Worm (Caenorhabditis elegans) whole organism, L1 larva: Measurements from ENCODE around the gene F20E11.17.

Source experiments
- F16B12.6 ChIP-seq: fragments of 150-350 bp; optimal IDR thresholded peaks from 2 replicates; lab custom pipeline; 2014; ENCODE audit warnings: missing biosample characterization, missing genetic modification characterization
- Y116A8C.19 ChIP-seq: sonication (generic microtip); optimal IDR thresholded peaks from 2 replicates; lab custom pipeline; 2016; ENCODE audit warnings: missing compliant biosample characterization, missing genetic modification characterization, borderline replicate concordance
- aha-1 ChIP-seq: fragments of 150-350 bp; optimal IDR thresholded peaks from 2 replicates; lab custom pipeline; 2014; ENCODE audit warnings: missing biosample characterization, missing genetic modification characterization
- alr-1 ChIP-seq: fragments of 200-800 bp; sonication (Bioruptor generic); optimal IDR thresholded peaks from 2 replicates; lab custom pipeline; 2018; ENCODE audit warnings: borderline replicate concordance, mild to moderate bottlenecking, missing genetic modification characterization, missing compliant biosample characterization
- aly-2 ChIP-seq: fragments of 150-350 bp; optimal IDR thresholded peaks from 2 replicates; lab custom pipeline; 2014; ENCODE audit warnings: missing biosample characterization, missing genetic modification characterization
- blmp-1 ChIP-seq: fragments of 150-350 bp; optimal IDR thresholded peaks from 2 replicates; lab custom pipeline; 2014; ENCODE audit warnings: missing biosample characterization, missing genetic modification characterization
- ceh-8 ChIP-seq: fragments of 200-800 bp; sonication (Bioruptor generic); optimal IDR thresholded peaks from 2 replicates; lab custom pipeline; 2018; ENCODE audit warnings: mild to moderate bottlenecking, missing genetic modification characterization, moderate library complexity, missing compliant biosample characterization
- ces-1 ChIP-seq: fragments of 150-350 bp; optimal IDR thresholded peaks from 2 replicates; lab custom pipeline; 2014; ENCODE audit warnings: missing biosample characterization, missing genetic modification reagents, missing genetic modification characterization
- dsc-1 ChIP-seq: sonication (generic microtip); optimal IDR thresholded peaks from 2 replicates; lab custom pipeline; 2016; ENCODE audit warnings: mild to moderate bottlenecking, missing genetic modification characterization, missing compliant biosample characterization
- efl-1 ChIP-seq, 4 experiments: fragments of 150-350 bp; optimal IDR thresholded peaks in 3 of 4; peaks in 1 of 4; 1 replicate in 1 of 4; 2 replicates in 3 of 4; lab custom pipeline; 2014; ENCODE audit warnings: missing biosample characterization in 2 of 4, missing genetic modification characterization in 2 of 4, missing genetic modification reagents in 2 of 4
- egl-13 ChIP-seq: sonication (generic microtip); optimal IDR thresholded peaks from 2 replicates; lab custom pipeline; 2016; ENCODE audit warnings: missing genotype, missing genetic modification reagents, missing genetic modification characterization, missing compliant biosample characterization
- elt-2 ChIP-seq: sonication (generic microtip); optimal IDR thresholded peaks from 2 replicates; lab custom pipeline; 2016; ENCODE audit warnings: missing genetic modification characterization, mild to moderate bottlenecking, inconsistent platforms, missing compliant biosample characterization, missing genetic modification reagents
- ets-5 ChIP-seq: fragments of 200-800 bp; sonication (Bioruptor generic); IDR thresholded peaks from 2 replicates; pipeline ENCODE4 v1.3.6; 2022; ENCODE audit warnings: missing genetic modification characterization, missing compliant biosample characterization
- fkh-4 ChIP-seq: sonication (generic microtip); optimal IDR thresholded peaks from 2 replicates; lab custom pipeline; 2016; ENCODE audit warnings: missing compliant biosample characterization, missing genetic modification characterization, borderline replicate concordance
- fkh-8 ChIP-seq: sonication (generic microtip); optimal IDR thresholded peaks from 2 replicates; lab custom pipeline; 2016; ENCODE audit warnings: mild to moderate bottlenecking, missing genetic modification characterization, missing compliant biosample characterization
- grh-1 ChIP-seq: fragments of 200-800 bp; sonication (Bioruptor generic); IDR thresholded peaks from 2 replicates; pipeline ENCODE4 v1.3.6; 2022; ENCODE audit warnings: missing genetic modification reagents, missing genetic modification characterization, missing compliant biosample characterization
- hlh-4 ChIP-seq: sonication (generic microtip); optimal IDR thresholded peaks from 2 replicates; lab custom pipeline; 2016; ENCODE audit warnings: mild to moderate bottlenecking, missing genetic modification characterization, missing compliant biosample characterization
- hpl-2 ChIP-seq: fragments of 150-350 bp; optimal IDR thresholded peaks from 2 replicates; lab custom pipeline; 2014; ENCODE audit warnings: missing biosample characterization, missing genetic modification reagents, missing genetic modification characterization
- lin-14 ChIP-seq: fragments of 200-800 bp; sonication (Bioruptor generic); optimal IDR thresholded peaks from 2 replicates; lab custom pipeline; 2018; ENCODE audit warnings: mild to moderate bottlenecking, missing genetic modification characterization, moderate library complexity, missing compliant biosample characterization
- lsy-2 ChIP-seq, 2 experiments: fragments of 150-350 bp; optimal IDR thresholded peaks; 2 replicates each; lab custom pipeline; 2014; ENCODE audit warnings: missing biosample characterization in 2 of 2, missing genetic modification characterization in 2 of 2
- mab-9 ChIP-seq: fragments of 200-800 bp; sonication (Bioruptor generic); IDR thresholded peaks from 2 replicates; pipeline ENCODE4 v1.3.6; 2022; ENCODE audit warnings: missing genetic modification reagents, missing genetic modification characterization, missing compliant biosample characterization
- mef-2 ChIP-seq: fragments of 150-350 bp; optimal IDR thresholded peaks from 2 replicates; lab custom pipeline; 2014; ENCODE audit warnings: missing biosample characterization, missing genetic modification characterization
- nhr-19 ChIP-seq: fragments of 200-800 bp; sonication (Bioruptor generic); conservative IDR thresholded peaks from 2 replicates; pipeline ENCODE4 v1.3.6; 2022; ENCODE audit warnings: missing genetic modification characterization, missing compliant biosample characterization
- nhr-47 ChIP-seq: sonication (generic microtip); optimal IDR thresholded peaks from 2 replicates; lab custom pipeline; 2016; ENCODE audit warnings: mild to moderate bottlenecking, missing genetic modification characterization, moderate library complexity, missing compliant biosample characterization
- nhr-76 ChIP-seq: sonication (generic microtip); optimal IDR thresholded peaks from 2 replicates; lab custom pipeline; 2017; ENCODE audit warnings: missing biosample characterization, missing genetic modification characterization
- nhr-90 ChIP-seq: sonication (generic microtip); optimal IDR thresholded peaks from 2 replicates; lab custom pipeline; 2016; ENCODE audit warnings: mild to moderate bottlenecking, missing genetic modification characterization, missing compliant biosample characterization; ENCODE audit not compliant: poor library complexity
- pag-3 ChIP-seq: sonication (generic microtip); optimal IDR thresholded peaks from 2 replicates; lab custom pipeline; 2017; ENCODE audit warnings: missing genetic modification characterization, mild to moderate bottlenecking, missing compliant biosample characterization, antibody characterized with exemption, borderline replicate concordance; ENCODE audit not compliant: insufficient read depth
- pax-3 ChIP-seq: fragments of 200-800 bp; sonication (Bioruptor generic); optimal IDR thresholded peaks from 2 replicates; lab custom pipeline; 2018; ENCODE audit warnings: mild to moderate bottlenecking, missing genetic modification characterization, moderate library complexity, missing compliant biosample characterization
- pqm-1 ChIP-seq: sonication (generic microtip); optimal IDR thresholded peaks from 3 replicates; lab custom pipeline; 2017; ENCODE audit warnings: missing biosample characterization, missing genetic modification characterization
- snu-23 ChIP-seq: sonication (generic microtip); optimal IDR thresholded peaks from 2 replicates; lab custom pipeline; 2016; ENCODE audit warnings: missing genetic modification characterization, missing compliant biosample characterization
- sptf-1 ChIP-seq: fragments of 150-350 bp; optimal IDR thresholded peaks from 2 replicates; lab custom pipeline; 2014; ENCODE audit warnings: missing biosample characterization, missing genetic modification characterization
- swsn-7 ChIP-seq: sonication (generic microtip); optimal IDR thresholded peaks from 2 replicates; lab custom pipeline; 2016; ENCODE audit warnings: missing genetic modification characterization, missing compliant biosample characterization
- tbx-2 ChIP-seq: sonication (generic microtip); optimal IDR thresholded peaks from 2 replicates; lab custom pipeline; 2016; ENCODE audit warnings: missing genetic modification characterization, missing compliant biosample characterization
- tlp-1 ChIP-seq: fragments of 150-350 bp; optimal IDR thresholded peaks from 2 replicates; lab custom pipeline; 2014; ENCODE audit warnings: missing biosample characterization, missing genetic modification characterization
- unc-130 ChIP-seq: fragments of 150-350 bp; optimal IDR thresholded peaks from 2 replicates; lab custom pipeline; 2017; ENCODE audit warnings: missing biosample characterization, missing genetic modification characterization, inconsistent platforms
- unc-86 ChIP-seq: sonication (generic microtip); optimal IDR thresholded peaks from 2 replicates; lab custom pipeline; 2016; ENCODE audit warnings: missing genetic modification characterization, missing compliant biosample characterization
- unc-98 ChIP-seq: fragments of 200-800 bp; sonication (Bioruptor generic); IDR thresholded peaks from 2 replicates; pipeline ENCODE4 v1.3.6; 2022; ENCODE audit warnings: missing genetic modification characterization, missing compliant biosample characterization
- xbp-1 ChIP-seq: sonication (generic microtip); optimal IDR thresholded peaks from 2 replicates; lab custom pipeline; 2016; ENCODE audit warnings: missing genetic modification characterization, missing compliant biosample characterization

Gene F20E11.17

ce11 chrV:17485078-17485477, 16.0 kb upstream of the F20E11.17 start, which contains the start of gene srh-111:
srh-111 (minus strand) TSS chrV:17485178.
- TF ChIP-seq lsy-2 (tag; optimal IDR thresholded peaks at IDR 0.05; lab: Kevin White, UChicago) (no peak), lin-14 (GFP tag; lab: Kevin White, UChicago) (no peak), tlp-1 (tag; lab: Kevin White, UChicago) (no peak), blmp-1 (tag; lab: Kevin White, UChicago) (no peak), Y116A8C.19 (tag; lab: Kevin White, UChicago) (no peak), pag-3 (tag; lab: Kevin White, UChicago) (no peak), nhr-76 (tag; lab: Kevin White, UChicago) (no peak), nhr-19 (GFP tag; lab: Robert Waterston, UW) (no peak), tbx-2 (tag; lab: Kevin White, UChicago) (no peak), nhr-90 (tag; lab: Kevin White, UChicago) (no peak)
- TF ChIP-seq, all 84 proteins: peak for 0

DNA sequence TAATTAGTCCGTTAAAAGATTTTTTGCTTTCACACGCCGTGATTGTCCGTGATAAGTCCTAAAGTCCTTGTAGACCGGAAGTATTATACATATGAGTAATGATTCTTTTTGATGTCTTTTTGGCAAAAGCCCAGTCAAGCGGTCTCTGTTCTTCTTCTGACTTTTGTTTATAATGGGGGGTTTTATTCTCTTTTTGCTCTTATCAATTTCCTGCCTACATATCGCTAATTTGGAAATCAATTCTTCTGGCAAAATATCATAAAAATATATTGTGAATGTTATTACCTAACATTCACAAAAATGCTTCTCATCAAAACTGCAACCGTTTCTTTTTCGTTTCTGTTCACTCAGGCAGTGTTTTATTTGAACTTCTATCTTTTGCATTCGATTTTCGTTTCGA, 7.4 kb upstream of the F20E11.17 start, which contains the start of gene srbc-61:
Gene srbc-61, plus strand, starts transcription at position 301 of the 400 bp plus-strand sequence.
- TF ChIP-seq aly-2 (tag; lab: Kevin White, UChicago) (no peak), sptf-1 (tag; lab: Kevin White, UChicago) (no peak), ets-5 (no peak), unc-86 (tag; lab: Kevin White, UChicago) (no peak), egl-13 (tag; lab: Kevin White, UChicago) (no peak), mef-2 (no peak), fkh-4 (tag; lab: Kevin White, UChicago) (no peak), grh-1 (no peak), nhr-47 (tag; lab: Kevin White, UChicago) (no peak), swsn-7 (tag; lab: Kevin White, UChicago) (no peak), ceh-8 (GFP tag; lab: Kevin White, UChicago) (no peak), alr-1 (tag; lab: Kevin White, UChicago) (no peak), dsc-1 (no peak)
- TF ChIP-seq, all 84 proteins: peak for 0

DNA sequence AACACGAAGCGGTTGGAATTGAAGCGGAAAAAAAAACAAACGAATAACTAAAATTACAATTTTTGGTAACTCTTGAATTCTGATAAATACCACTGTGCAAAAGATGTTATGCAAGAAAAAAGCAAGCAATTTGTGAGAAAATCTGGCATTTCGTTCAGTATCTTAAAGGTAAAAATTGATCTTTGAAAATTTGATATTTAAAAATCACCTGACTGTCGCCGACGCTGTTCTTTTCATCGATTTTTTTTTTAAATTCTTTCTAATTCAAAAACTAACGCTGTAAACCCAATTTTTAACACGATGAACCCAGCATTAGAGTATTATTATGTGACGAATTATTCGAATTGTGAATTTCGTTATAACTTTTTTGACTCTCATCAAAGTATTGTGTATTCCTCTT, 4.6 kb upstream of the F20E11.17 start, which contains the start of gene srh-123:
Gene srh-123, plus strand, starts transcription at position 301 of the 400 bp plus-strand sequence.
- TF ChIP-seq pax-3 (tag; lab: Kevin White, UChicago) (no peak), elt-2 (tag; lab: Kevin White, UChicago) (no peak), hlh-4 (tag; lab: Kevin White, UChicago) (no peak), fkh-8 (tag; lab: Kevin White, UChicago) (no peak), pqm-1 (no peak), ceh-8 (GFP tag; lab: Kevin White, UChicago) (no peak), swsn-7 (tag; lab: Kevin White, UChicago) (no peak), unc-98 (no peak), blmp-1 (tag; lab: Kevin White, UChicago) (no peak), unc-130 (tag; lab: Kevin White, UChicago) (no peak), lin-14 (GFP tag; lab: Kevin White, UChicago) (no peak), aha-1 (tag; lab: Kevin White, UChicago) (no peak), xbp-1 (no peak), Y116A8C.19 (tag; lab: Kevin White, UChicago) (no peak), F16B12.6 (tag; lab: Kevin White, UChicago) (no peak), snu-23 (GFP tag; lab: Kevin White, UChicago) (no peak), efl-1 (optimal IDR thresholded peaks at IDR 0.05; lab: Kevin White, UChicago) (no peak), efl-1 (GFP tag; optimal IDR thresholded peaks at IDR 0.05 in 1 of 2; lab: Kevin White, UChicago) (no peak)
- TF ChIP-seq, all 84 proteins: peak for 0

- no peak for TF ChIP-seq hpl-2 (GFP tag; lab: Kevin White, UChicago)
- no peak for TF ChIP-seq fkh-4 (tag; lab: Kevin White, UChicago)
- no peak for TF ChIP-seq ces-1
- no peak for TF ChIP-seq ets-5
- no peak for TF ChIP-seq efl-1 (optimal IDR thresholded peaks at IDR 0.05; lab: Kevin White, UChicago)
- TF ChIP-seq efl-1 (GFP tag; optimal IDR thresholded peaks at IDR 0.05 in 1 of 2; lab: Kevin White, UChicago) = no peak
- TF ChIP-seq aly-2 (tag; lab: Kevin White, UChicago) = no peak
- no peak for TF ChIP-seq mab-9 (GFP tag; lab: Robert Waterston, UW)
- TF ChIP-seq hlh-4 (tag; lab: Kevin White, UChicago) = no peak
These were observed 2.5 kb upstream of the F20E11.17 start, which contains the start of gene srh-235 for ce11 chrV:17471564-17471963. srh-235 (minus strand) TSS chrV:17471664.
